Worm (Caenorhabditis elegans): ENCODE results near the gene F28E10.1.

DNA sequence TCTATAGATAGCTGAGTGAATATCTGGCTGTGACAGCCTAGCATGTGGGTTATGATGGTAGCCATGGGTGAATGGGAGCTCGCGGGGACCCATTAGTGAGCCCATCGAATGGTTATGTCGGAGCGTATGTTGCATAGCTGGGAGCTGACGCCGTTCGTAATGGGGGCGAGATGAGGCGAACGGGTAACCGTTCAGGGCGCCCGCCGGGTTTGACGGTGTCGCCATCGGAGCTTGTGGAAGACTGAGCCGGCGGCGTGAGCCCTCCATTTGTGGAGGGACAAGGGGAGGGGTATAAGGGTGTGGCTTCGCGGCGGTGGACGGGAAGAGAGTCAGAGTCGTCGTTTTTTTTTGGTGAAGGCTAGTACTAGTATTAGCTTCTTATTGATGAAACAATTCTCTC, 55.2 kb downstream of the F28E10.1 start:
- no peak for TF ChIP-seq repo-1 (tag; optimal IDR thresholded peaks at IDR 0.05)
- no peak for TF ChIP-seq F37B4.10 (GFP tag; IDR thresholded peaks at IDR 0.05)
- no peak for TF ChIP-seq madf-10 (tag; optimal IDR thresholded peaks at IDR 0.05)
- no peak for TF ChIP-seq cebp-2 (GFP tag; IDR thresholded peaks at IDR 0.05)
- TF ChIP-seq rpc-1 (optimal IDR thresholded peaks at IDR 0.05): no peak
- TF ChIP-seq rpc-1 (tag; optimal IDR thresholded peaks at IDR 0.05): no peak
- TF ChIP-seq pha-4 (tag; optimal IDR thresholded peaks at IDR 0.05): no peak
- TF ChIP-seq attf-6 (GFP tag; IDR thresholded peaks at IDR 0.05): no peak
- TF ChIP-seq efl-1 (GFP tag; optimal IDR thresholded peaks at IDR 0.05): no peak
- no peak for TF ChIP-seq nhr-90 (tag; optimal IDR thresholded peaks at IDR 0.05)
- no peak for TF ChIP-seq lin-35 (GFP tag; optimal IDR thresholded peaks at IDR 0.05)
- no peak for TF ChIP-seq ets-4 (GFP tag; optimal IDR thresholded peaks at IDR 0.05)
- no peak for TF ChIP-seq ZK185.1 (tag; optimal IDR thresholded peaks at IDR 0.05; ENCODE audit: poor library complexity, severe bottlenecking)
- no peak for TF ChIP-seq nfya-1 (tag; optimal IDR thresholded peaks at IDR 0.05; ENCODE audit: borderline replicate concordance, insufficient read depth)
- no peak for TF ChIP-seq unc-62 (GFP tag; optimal IDR thresholded peaks at IDR 0.05)

Measured in whole organism, young adult.